Fruit fly (Drosophila melanogaster) whole organism, embryonic: Measurements from ENCODE around the gene CG11672.

Source experiments
- B-H1 ChIP-seq: fragments of 200-800 bp; sonication (Bioruptor generic); IDR thresholded peaks from 3 replicates; pipeline ENCODE4 v1.3.6; 2022; ENCODE audit warnings: missing biosample characterization, missing genetic modification characterization
- Blimp-1 ChIP-seq: fragments of 200-800 bp; sonication (Bioruptor generic); optimal IDR thresholded peaks from 3 replicates; lab custom pipeline; 2018; ENCODE audit warnings: missing biosample characterization, missing genetic modification characterization, mild to moderate bottlenecking, moderate library complexity, missing genetic modification reagents
- CG10462 ChIP-seq: fragments of 200-800 bp; sonication (Bioruptor generic); optimal IDR thresholded peaks from 2 replicates; lab custom pipeline; 2016; ENCODE audit warnings: missing biosample characterization, missing genetic modification characterization
- CG10565 ChIP-seq: fragments of 200-800 bp; sonication (Bioruptor generic); optimal IDR thresholded peaks from 3 replicates; lab custom pipeline; 2016; ENCODE audit warnings: missing biosample characterization, mild to moderate bottlenecking, missing genetic modification characterization
- CG12155 ChIP-seq: fragments of 200-800 bp; sonication (Bioruptor generic); optimal IDR thresholded peaks from 3 replicates; lab custom pipeline; 2016; ENCODE audit warnings: missing biosample characterization, missing genetic modification characterization
- CG1233 ChIP-seq: fragments of 200-800 bp; sonication (Bioruptor generic); optimal IDR thresholded peaks from 4 replicates; lab custom pipeline; 2018; ENCODE audit warnings: missing biosample characterization, mild to moderate bottlenecking, missing genetic modification characterization
- CG1529 ChIP-seq: fragments of 200-800 bp; sonication (Bioruptor generic); optimal IDR thresholded peaks from 3 replicates; lab custom pipeline; 2018; ENCODE audit warnings: missing biosample characterization, missing genetic modification characterization
- CG16863 ChIP-seq: fragments of 200-800 bp; sonication (Bioruptor generic); optimal IDR thresholded peaks from 3 replicates; lab custom pipeline; 2016; ENCODE audit warnings: missing biosample characterization, missing genetic modification characterization
- CG17186 ChIP-seq: fragments of 200-800 bp; sonication (Bioruptor generic); optimal IDR thresholded peaks from 3 replicates; lab custom pipeline; 2017; ENCODE audit warnings: missing biosample characterization, missing genetic modification reagents, missing genetic modification characterization
- CG17328 ChIP-seq: fragments of 200-800 bp; sonication (Bioruptor generic); IDR thresholded peaks from 2 replicates; pipeline ENCODE4 v1.3.6; 2022; ENCODE audit warnings: missing biosample characterization, missing genetic modification characterization
- CG18599 ChIP-seq: fragments of 200-800 bp; sonication (Bioruptor generic); optimal IDR thresholded peaks from 3 replicates; lab custom pipeline; 2017; ENCODE audit warnings: missing biosample characterization, missing genetic modification characterization, mild to moderate bottlenecking, moderate library complexity, missing genetic modification reagents
- CG18619 ChIP-seq: fragments of 200-800 bp; sonication (Bioruptor generic); optimal IDR thresholded peaks from 3 replicates; lab custom pipeline; 2017; ENCODE audit warnings: missing biosample characterization, mild to moderate bottlenecking, missing genetic modification characterization
- CG30403 ChIP-seq: fragments of 200-800 bp; sonication (Bioruptor generic); optimal IDR thresholded peaks from 3 replicates; lab custom pipeline; 2016; ENCODE audit warnings: missing biosample characterization, missing genetic modification characterization
- CG31388 ChIP-seq: fragments of 200-800 bp; sonication (Bioruptor generic); optimal IDR thresholded peaks from 2 replicates; lab custom pipeline; 2016; ENCODE audit warnings: missing biosample characterization, missing genetic modification characterization
- CG3281 ChIP-seq: fragments of 200-800 bp; sonication (Bioruptor generic); optimal IDR thresholded peaks from 3 replicates; lab custom pipeline; 2017; ENCODE audit warnings: missing biosample characterization, mild to moderate bottlenecking, missing genetic modification characterization
- CG4360 ChIP-seq: fragments of 200-800 bp; sonication (Bioruptor generic); IDR thresholded peaks from 2 replicates; pipeline ENCODE4 v1.3.6; 2022; ENCODE audit warnings: missing biosample characterization, missing genetic modification characterization
- CG43689 ChIP-seq: fragments of 200-800 bp; sonication (Bioruptor generic); IDR thresholded peaks from 2 replicates; pipeline ENCODE4 v1.3.6; 2022; ENCODE audit warnings: missing biosample characterization, missing genetic modification characterization
- CG7357 ChIP-seq: fragments of 200-800 bp; sonication (Bioruptor generic); IDR thresholded peaks from 3 replicates; pipeline ENCODE4 v1.3.6; 2022; ENCODE audit warnings: missing biosample characterization, missing genetic modification characterization
- CG7556 ChIP-seq: fragments of 200-800 bp; sonication (Bioruptor generic); optimal IDR thresholded peaks from 2 replicates; lab custom pipeline; 2017; ENCODE audit warnings: missing biosample characterization, mild to moderate bottlenecking, missing genetic modification characterization
- CG7987 ChIP-seq: fragments of 200-800 bp; sonication (Bioruptor generic); optimal IDR thresholded peaks from 2 replicates; lab custom pipeline; 2018; ENCODE audit warnings: missing biosample characterization, mild to moderate bottlenecking, missing genetic modification characterization, moderate library complexity
- CG8290 ChIP-seq, 3 experiments: fragments of 200-800 bp; sonication (Bioruptor generic); optimal IDR thresholded peaks; 2 replicates each; lab custom pipeline; 2016 to 2019; ENCODE audit warnings: missing biosample characterization in 3 of 3, missing genetic modification characterization in 3 of 3, mild to moderate bottlenecking in 2 of 3, moderate library complexity in 1 of 3
- CG8388 ChIP-seq: fragments of 200-800 bp; sonication (Bioruptor generic); optimal IDR thresholded peaks from 2 replicates; lab custom pipeline; 2019; ENCODE audit warnings: missing biosample characterization, mild to moderate bottlenecking, missing genetic modification characterization, moderate library complexity
- CG9215 ChIP-seq: fragments of 200-800 bp; sonication (Bioruptor generic); IDR thresholded peaks from 2 replicates; pipeline ENCODE4 v1.3.6; 2022; ENCODE audit warnings: missing biosample characterization, missing genetic modification characterization
- Dbx ChIP-seq: fragments of 200-800 bp; sonication (Bioruptor generic); IDR thresholded peaks from 3 replicates; pipeline ENCODE4 v1.3.6; 2022; ENCODE audit warnings: missing biosample characterization, missing genetic modification characterization
- GATAe ChIP-seq: fragments of 200-800 bp; sonication (Bioruptor generic); conservative IDR thresholded peaks from 2 replicates; pipeline ENCODE4 v1.3.6; 2022; ENCODE audit warnings: missing biosample characterization, missing genetic modification characterization
- H2.0 ChIP-seq: fragments of 200-800 bp; sonication (Bioruptor generic); IDR thresholded peaks from 2 replicates; pipeline ENCODE4 v1.3.6; 2022; ENCODE audit warnings: missing biosample characterization, missing genetic modification characterization
- HLH4C ChIP-seq: fragments of 200-800 bp; sonication (Bioruptor generic); IDR thresholded peaks from 3 replicates; pipeline ENCODE4 v1.3.6; 2022; ENCODE audit warnings: missing biosample characterization, missing genetic modification characterization; ENCODE audit not compliant: partially characterized antibody
- Hmr ChIP-seq: fragments of 200-800 bp; sonication (Bioruptor generic); optimal IDR thresholded peaks from 3 replicates; lab custom pipeline; 2017; ENCODE audit warnings: mild to moderate bottlenecking, missing biosample characterization, missing genetic modification reagents, missing genetic modification characterization
- Kr ChIP-seq: fragments of 200-800 bp; sonication (Bioruptor generic); optimal IDR thresholded peaks from 2 replicates; lab custom pipeline; 2017; ENCODE audit warnings: missing biosample characterization, mild to moderate bottlenecking, missing genetic modification characterization
- Lim3 ChIP-seq: fragments of 200-800 bp; sonication (Bioruptor generic); IDR thresholded peaks from 2 replicates; pipeline ENCODE4 v1.3.6; 2022; ENCODE audit warnings: missing biosample characterization, missing genetic modification characterization
- Med ChIP-seq: fragments of 200-800 bp; sonication (Bioruptor generic); peaks from one replicate; lab custom pipeline; 2016; ENCODE audit warnings: missing biosample characterization, missing genetic modification characterization, mild to moderate bottlenecking, inconsistent platforms, moderate library complexity
- Meics ChIP-seq: fragments of 200-800 bp; sonication (Bioruptor generic); optimal IDR thresholded peaks from 2 replicates; lab custom pipeline; 2017; ENCODE audit warnings: missing biosample characterization, mild to moderate bottlenecking, missing genetic modification characterization
- Rfx ChIP-seq: fragments of 200-800 bp; sonication (Bioruptor generic); IDR thresholded peaks from 2 replicates; pipeline ENCODE4 v1.3.6; 2022; ENCODE audit warnings: missing biosample characterization, missing genetic modification characterization
- Taf1 ChIP-seq: fragments of 200-800 bp; sonication (Bioruptor generic); IDR thresholded peaks from 2 replicates; pipeline ENCODE4 v1.3.6; 2022; ENCODE audit warnings: missing biosample characterization, missing genetic modification characterization
- abd-A ChIP-seq: fragments of 200-800 bp; sonication (Bioruptor generic); optimal IDR thresholded peaks from 3 replicates; lab custom pipeline; 2019; ENCODE audit warnings: missing biosample characterization, mild to moderate bottlenecking, missing genetic modification characterization, moderate library complexity
- crc ChIP-seq: fragments of 200-800 bp; sonication (Bioruptor generic); optimal IDR thresholded peaks from 2 replicates; lab custom pipeline; 2016; ENCODE audit warnings: missing biosample characterization, missing genetic modification characterization
- crp ChIP-seq, 2 experiments: fragments of 200-800 bp; sonication (Bioruptor generic); optimal IDR thresholded peaks; 2 replicates in 1 of 2; 3 replicates in 1 of 2; lab custom pipeline; 2017; ENCODE audit warnings: missing biosample characterization in 2 of 2, missing genetic modification characterization in 2 of 2, mild to moderate bottlenecking in 1 of 2, moderate library complexity in 1 of 2
- emc ChIP-seq: fragments of 200-800 bp; sonication (Bioruptor generic); optimal IDR thresholded peaks from 2 replicates; lab custom pipeline; 2016; ENCODE audit warnings: missing biosample characterization, missing genetic modification characterization
- gcm2 ChIP-seq: fragments of 200-800 bp; sonication (Bioruptor generic); optimal IDR thresholded peaks from 2 replicates; lab custom pipeline; 2016; ENCODE audit warnings: missing biosample characterization, missing genetic modification characterization
- grau ChIP-seq: fragments of 200-800 bp; optimal IDR thresholded peaks from 3 replicates; lab custom pipeline; 2019; ENCODE audit warnings: missing biosample characterization, mild to moderate bottlenecking, missing genetic modification characterization, moderate library complexity
- gro ChIP-seq: fragments of 200-800 bp; sonication (Bioruptor generic); optimal IDR thresholded peaks from 2 replicates; lab custom pipeline; 2016; ENCODE audit warnings: missing biosample characterization, missing genetic modification characterization
- gsb ChIP-seq: fragments of 200-800 bp; sonication (Bioruptor generic); IDR thresholded peaks from 2 replicates; pipeline ENCODE4 v1.3.6; 2022; ENCODE audit warnings: missing biosample characterization, missing genetic modification characterization
- lmd ChIP-seq: fragments of 200-800 bp; sonication (Bioruptor generic); IDR thresholded peaks from 2 replicates; pipeline ENCODE4 v1.3.6; 2022; ENCODE audit warnings: missing biosample characterization, missing genetic modification characterization
- lola ChIP-seq, 3 experiments: fragments of >200 bp in 2 of 3; fragments of 200-800 bp in 1 of 3; sonication (Bioruptor generic) in 1 of 3; optimal IDR thresholded peaks; 2 replicates each; lab custom pipeline; 2017 to 2019; ENCODE audit warnings: missing biosample characterization in 3 of 3, missing genetic modification characterization in 3 of 3, mild to moderate bottlenecking in 1 of 3, moderate library complexity in 1 of 3
- nerfin-1 ChIP-seq: fragments of 200-800 bp; sonication (Bioruptor generic); optimal IDR thresholded peaks from 3 replicates; lab custom pipeline; 2019; ENCODE audit warnings: missing biosample characterization, mild to moderate bottlenecking, missing genetic modification characterization, moderate library complexity
- onecut ChIP-seq: fragments of 200-800 bp; sonication (Bioruptor generic); IDR thresholded peaks from 2 replicates; pipeline ENCODE4 v1.3.6; 2022; ENCODE audit warnings: missing biosample characterization, missing genetic modification characterization
- sr ChIP-seq: fragments of 200-800 bp; sonication (Bioruptor generic); IDR thresholded peaks from 3 replicates; pipeline ENCODE4 v1.3.6; 2022; ENCODE audit warnings: missing biosample characterization, missing genetic modification characterization
- tgo ChIP-seq: fragments of 200-800 bp; sonication (Bioruptor generic); IDR thresholded peaks from 3 replicates; pipeline ENCODE4 v1.3.6; 2022; ENCODE audit warnings: missing biosample characterization, missing genetic modification characterization
- tin ChIP-seq: fragments of 200-800 bp; sonication (Bioruptor generic); optimal IDR thresholded peaks from 3 replicates; lab custom pipeline; 2016; ENCODE audit warnings: missing biosample characterization, missing genetic modification characterization
- trem ChIP-seq: fragments of 200-800 bp; optimal IDR thresholded peaks from 3 replicates; lab custom pipeline; 2019; ENCODE audit warnings: missing biosample characterization, mild to moderate bottlenecking, missing genetic modification characterization, moderate library complexity
- tup ChIP-seq: fragments of 200-800 bp; sonication (Bioruptor generic); optimal IDR thresholded peaks from 2 replicates; lab custom pipeline; 2016; ENCODE audit warnings: missing biosample characterization, mild to moderate bottlenecking, missing genetic modification characterization, moderate library complexity

The CG11672 gene

dm6 chr3R:8256040-8256439, 34.3 kb downstream of the CG11672 start (continued):
- peak; percentile 37; the same call in 1 of the 2 replicates for TF ChIP-seq lmd (GFP tag; lab: Robert Waterston, UW)
- no peak for TF ChIP-seq Kr (GFP tag; lab: Kevin White, UChicago)
- no peak for TF ChIP-seq onecut
- TF ChIP-seq trem (tag; lab: Kevin White, UChicago): no peak
- TF ChIP-seq CG9215 (GFP tag; lab: Robert Waterston, UW): no peak
- TF ChIP-seq gro (GFP tag; lab: Kevin White, UChicago): peak; percentile 26
- TF ChIP-seq CG7987 (GFP tag; lab: Kevin White, UChicago): no peak
- no peak for TF ChIP-seq abd-A (tag; lab: Kevin White, UChicago)
- no peak for TF ChIP-seq HLH4C (GFP tag; lab: Robert Waterston, UW)
- TF ChIP-seq CG8290 (GFP tag; optimal IDR thresholded peaks at IDR 0.05; lab: Kevin White, UChicago): no peak
- TF ChIP-seq CG8290 (tag; optimal IDR thresholded peaks at IDR 0.05; lab: Kevin White, UChicago): peak in 1 of 2 experiments; percentile 13
- no peak for TF ChIP-seq CG17328
- no peak for TF ChIP-seq Dbx (GFP tag; lab: Robert Waterston, UW)
- TF ChIP-seq CG30403 (GFP tag; lab: Kevin White, UChicago): peak; percentile 44
- TF ChIP-seq sr (GFP tag; lab: Robert Waterston, UW): no peak
- no peak for TF ChIP-seq emc (GFP tag; lab: Kevin White, UChicago)
- no peak for TF ChIP-seq CG16863 (GFP tag; lab: Kevin White, UChicago)
- peak; percentile 1 for TF ChIP-seq tin (GFP tag; lab: Kevin White, UChicago)
- TF ChIP-seq grau: peak; percentile 54
- no peak for TF ChIP-seq gcm2 (GFP tag; lab: Kevin White, UChicago)
- peak; percentile 53 for TF ChIP-seq Rfx (GFP tag; lab: Robert Waterston, UW)
- no peak for TF ChIP-seq CG17186
- peak; percentile 58 for TF ChIP-seq Hmr (GFP tag; lab: Kevin White, UChicago)
- TF ChIP-seq nerfin-1 (tag; lab: Kevin White, UChicago): no peak
- no peak; the same call in 2 of the 3 replicates for TF ChIP-seq B-H1 (GFP tag; lab: Robert Waterston, UW)
- no peak for TF ChIP-seq Taf1 (GFP tag; lab: Robert Waterston, UW)
- no peak for TF ChIP-seq CG1529
- TF ChIP-seq Meics (GFP tag; lab: Kevin White, UChicago): peak; percentile 51
- TF ChIP-seq Lim3 (GFP tag; lab: Robert Waterston, UW): no peak
- TF ChIP-seq crp (GFP tag; optimal IDR thresholded peaks at IDR 0.05; lab: Kevin White, UChicago): no peak
- TF ChIP-seq crc (GFP tag; lab: Kevin White, UChicago): no peak
- no peak for TF ChIP-seq CG43689 (GFP tag; lab: Robert Waterston, UW)
- no peak for TF ChIP-seq tup (GFP tag; lab: Kevin White, UChicago)
- no peak for TF ChIP-seq CG31388
- TF ChIP-seq CG3281 (GFP tag; lab: Kevin White, UChicago): peak; percentile 45
- peak; percentile 27 for TF ChIP-seq CG1233
- no peak for TF ChIP-seq tgo (GFP tag; lab: Robert Waterston, UW)
- no peak for TF ChIP-seq CG10565 (GFP tag; lab: Kevin White, UChicago)
- no peak for TF ChIP-seq CG10462 (GFP tag; lab: Kevin White, UChicago)
- peak; percentile 37; the same call in 1 of the 2 replicates for TF ChIP-seq gsb (GFP tag; lab: Robert Waterston, UW)
- TF ChIP-seq lola (GFP tag; optimal IDR thresholded peaks at IDR 0.05; lab: Kevin White, UChicago): no peak
- 0 out of 3 replicates have a peak, but pooled peaks have one; percentile 31 for TF ChIP-seq CG7357 (GFP tag; lab: Robert Waterston, UW)
- TF ChIP-seq CG18619 (GFP tag; lab: Kevin White, UChicago): peak; percentile 14
- TF ChIP-seq Med (GFP tag; lab: Kevin White, UChicago): peak; percentile 83
- no peak for TF ChIP-seq GATAe
- TF ChIP-seq CG12155 (GFP tag; lab: Kevin White, UChicago): no peak
- no peak for TF ChIP-seq H2.0 (GFP tag; lab: Robert Waterston, UW)
- peak; percentile 31 for TF ChIP-seq CG7556
- no peak for TF ChIP-seq CG4360 (GFP tag; lab: Robert Waterston, UW)
- TF ChIP-seq CG8388: peak; percentile 7
- peak; percentile 38 for TF ChIP-seq CG18599 (GFP tag; lab: Kevin White, UChicago)
- no peak for TF ChIP-seq Blimp-1
